Worm (Caenorhabditis elegans): Measurements from ENCODE around the gene E04F6.6.
"Not testable (repeated sequence)": the region's sequence is repeated elsewhere in the genome, so short reads cannot be mapped to it uniquely, and the experiment has no call there.

Gene E04F6.6

DNA sequence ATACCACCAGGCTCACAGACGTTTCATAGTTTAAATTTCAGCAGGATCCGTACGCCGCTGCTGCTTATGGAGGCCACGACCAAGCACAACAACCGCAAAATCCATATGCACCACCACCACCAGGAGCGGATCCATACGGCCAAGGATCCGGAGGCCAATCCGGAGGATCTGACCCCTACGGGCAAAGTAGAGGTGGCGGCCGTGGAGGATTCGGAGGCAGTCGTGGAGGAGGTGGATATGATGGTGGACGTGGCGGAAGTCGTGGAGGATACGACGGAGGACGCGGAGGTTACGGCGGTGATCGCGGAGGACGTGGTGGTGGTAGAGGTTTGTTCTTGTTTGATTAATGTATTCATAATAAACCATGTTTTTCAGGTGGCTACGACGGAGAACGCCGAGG, 46.3 kb downstream of the E04F6.6 start:
- TF ChIP-seq efl-1 (optimal IDR thresholded peaks at IDR 0.05): not testable (repeated sequence)
- TF ChIP-seq efl-1 (GFP tag; optimal IDR thresholded peaks at IDR 0.05 in 1 of 2): peak in 1 of 2 experiments; percentile 50

DNA sequence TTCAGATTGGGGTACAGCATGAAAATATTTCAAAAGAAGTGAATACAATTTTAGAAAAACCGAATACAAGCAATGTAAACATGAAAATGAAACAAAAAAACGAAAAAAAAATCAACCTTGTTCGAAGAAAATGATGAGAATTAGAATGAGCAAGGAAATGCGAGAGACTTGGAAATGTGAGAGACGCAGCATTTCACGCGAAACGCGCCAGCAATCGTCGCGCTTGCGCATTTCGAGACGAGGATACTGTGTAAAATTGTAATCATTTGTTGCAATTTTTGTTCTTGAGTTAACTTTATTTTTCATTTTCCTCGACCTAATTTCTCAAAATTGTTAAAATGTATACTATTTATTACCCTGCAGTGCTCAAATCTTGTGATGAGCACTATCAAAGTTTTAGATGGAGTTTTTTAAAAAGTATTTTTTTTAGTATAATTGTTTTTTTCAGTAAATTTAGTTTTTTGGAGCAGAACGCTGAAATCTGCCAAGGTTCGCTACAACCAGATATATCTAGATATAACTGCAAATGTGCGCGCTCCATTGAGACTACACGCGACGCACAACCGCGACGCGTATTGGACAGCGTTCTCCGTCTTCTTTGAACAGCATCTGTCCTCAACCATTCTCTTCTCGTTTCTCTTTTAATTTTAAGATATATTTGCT, 47.3 kb downstream of the E04F6.6 start, which contains the start of gene fust-1:
Gene fust-1 (plus strand): TSS at position 613 of the 663 bp plus-strand sequence.
- no peak for TF ChIP-seq tlp-1 (tag; optimal IDR thresholded peaks at IDR 0.05)
- no peak for TF ChIP-seq unc-30 (tag; optimal IDR thresholded peaks at IDR 0.05)
- TF ChIP-seq snpc-4 (tag; optimal IDR thresholded peaks at IDR 0.05): peak; percentile 92
- TF ChIP-seq ceh-90 (tag; optimal IDR thresholded peaks at IDR 0.05): peak; percentile 61
- peak in 1 of 2 experiments; percentile 88 for TF ChIP-seq mdl-1 (tag; optimal IDR thresholded peaks at IDR 0.05)
- peak; percentile 98 for TF ChIP-seq dsc-1 (tag; optimal IDR thresholded peaks at IDR 0.05)
- peak; percentile 95 for TF ChIP-seq irx-1 (tag; optimal IDR thresholded peaks at IDR 0.05)
- peak; percentile 97 for TF ChIP-seq grh-1 (GFP tag; IDR thresholded peaks at IDR 0.05)
- peak; percentile 93 for TF ChIP-seq ztf-4 (tag; optimal IDR thresholded peaks at IDR 0.05)
- no peak for TF ChIP-seq alr-1 (tag; optimal IDR thresholded peaks at IDR 0.05; ENCODE audit: borderline replicate concordance)
- peak; percentile 93 for TF ChIP-seq egl-13 (tag; optimal IDR thresholded peaks at IDR 0.05)
- TF ChIP-seq unc-98 (GFP tag; IDR thresholded peaks at IDR 0.05): peak; percentile 83
- peak; percentile 50 for TF ChIP-seq C34B4.2 (tag; optimal IDR thresholded peaks at IDR 0.05)
- no peak for TF ChIP-seq Y116A8C.19 (tag; optimal IDR thresholded peaks at IDR 0.05; ENCODE audit: borderline replicate concordance)
- peak; percentile 99 for TF ChIP-seq snu-23 (GFP tag; optimal IDR thresholded peaks at IDR 0.05)
- peak; percentile 97 for TF ChIP-seq isw-1 (GFP tag; IDR thresholded peaks at IDR 0.05)
- peak; percentile 93 for TF ChIP-seq sox-4 (tag; optimal IDR thresholded peaks at IDR 0.05)
- peak; percentile 94 for TF ChIP-seq aly-2 (tag; optimal IDR thresholded peaks at IDR 0.05)
- peak; percentile 98 to 99 (median 98) for TF ChIP-seq ceh-82 (tag; optimal IDR thresholded peaks at IDR 0.05)
- TF ChIP-seq fkh-8 (tag; optimal IDR thresholded peaks at IDR 0.05): peak; percentile 94
- peak; percentile 72 for TF ChIP-seq vab-15 (tag; optimal IDR thresholded peaks at IDR 0.05)
- TF ChIP-seq F16B12.6 (tag; optimal IDR thresholded peaks at IDR 0.05): peak; percentile 78
- TF ChIP-seq skn-1 (tag; optimal IDR thresholded peaks at IDR 0.05): peak; percentile 98
- TF ChIP-seq zip-4 (GFP tag; optimal IDR thresholded peaks at IDR 0.05): peak; percentile 88
- peak; percentile 98 for TF ChIP-seq swsn-7 (tag; optimal IDR thresholded peaks at IDR 0.05)
- peak; percentile 90 for TF ChIP-seq sup-37 (GFP tag; optimal IDR thresholded peaks at IDR 0.05)
- peak; percentile 48 for TF ChIP-seq ceh-63 (GFP tag; optimal IDR thresholded peaks at IDR 0.05)
- peak in 1 of 2 experiments; percentile 24 for TF ChIP-seq egl-27 (tag; optimal IDR thresholded peaks at IDR 0.05)
- peak; percentile 41 for TF ChIP-seq zag-1 (tag; optimal IDR thresholded peaks at IDR 0.05)
- TF ChIP-seq ceh-88 (GFP tag; IDR thresholded peaks at IDR 0.05): peak; percentile 81
- TF ChIP-seq efl-3 (GFP tag; optimal IDR thresholded peaks at IDR 0.05): peak; percentile 70
- TF ChIP-seq ceh-8 (GFP tag; optimal IDR thresholded peaks at IDR 0.05): peak; percentile 95
- TF ChIP-seq aha-1 (tag; optimal IDR thresholded peaks at IDR 0.05): peak; percentile 84
- peak in 5 of 6 experiments; percentile 89 to 98 (median 94) for TF ChIP-seq elt-3 (tag; optimal IDR thresholded peaks at IDR 0.05)
- TF ChIP-seq ztf-11 (tag; optimal IDR thresholded peaks at IDR 0.05): peak in 1 of 2 experiments; percentile 86
- peak; percentile 4 for TF ChIP-seq nhr-28 (tag; optimal IDR thresholded peaks at IDR 0.05)
- no peak for TF ChIP-seq nhr-12 (tag; optimal IDR thresholded peaks at IDR 0.05)
- peak; percentile 97 for TF ChIP-seq nhr-90 (tag; optimal IDR thresholded peaks at IDR 0.05; ENCODE audit: poor library complexity)
- peak; percentile 87 for TF ChIP-seq fos-1 (tag; optimal IDR thresholded peaks at IDR 0.05)
- TF ChIP-seq lin-13 (GFP tag; optimal IDR thresholded peaks at IDR 0.05): peak; percentile 94
- peak; percentile 75 for TF ChIP-seq pag-3 (tag; optimal IDR thresholded peaks at IDR 0.05; ENCODE audit: borderline replicate concordance, insufficient read depth)
- peak; percentile 98 for TF ChIP-seq nhr-20 (tag; optimal IDR thresholded peaks at IDR 0.05)
- TF ChIP-seq nhr-47 (tag; optimal IDR thresholded peaks at IDR 0.05): peak; percentile 98
- peak; percentile 99 for TF ChIP-seq nhr-85 (tag)
- peak; percentile 96 for TF ChIP-seq lin-39 (tag; optimal IDR thresholded peaks at IDR 0.05)
- peak; percentile 98 for TF ChIP-seq nhr-71 (tag; optimal IDR thresholded peaks at IDR 0.05)
- TF ChIP-seq nhr-19 (GFP tag; conservative IDR thresholded peaks at IDR 0.05): peak; percentile 97
- peak; percentile 79 for TF ChIP-seq nhr-237 (tag; optimal IDR thresholded peaks at IDR 0.05)
